Worm (Caenorhabditis elegans) whole organism, early embryonic: Measurements from ENCODE around the gene tre-3.

Experiments
- F13C5.2 ChIP-seq: sonication (generic microtip); optimal IDR thresholded peaks from 2 replicates; lab custom pipeline; 2017; ENCODE audit warnings: mild to moderate bottlenecking, missing genetic modification characterization, inconsistent platforms, missing compliant biosample characterization
- ama-1 ChIP-seq: fragments of 150-350 bp; optimal IDR thresholded peaks from 2 replicates; lab custom pipeline; 2014
- ceh-13 ChIP-seq: fragments of 200-800 bp; sonication (Bioruptor generic); optimal IDR thresholded peaks from 2 replicates; lab custom pipeline; 2018; ENCODE audit warnings: mild to moderate bottlenecking, missing genetic modification characterization, missing compliant biosample characterization
- hmg-4 ChIP-seq: fragments of 200-800 bp; sonication (Bioruptor generic); optimal IDR thresholded peaks from 2 replicates; lab custom pipeline; 2018; ENCODE audit warnings: mild to moderate bottlenecking, missing genetic modification characterization, missing compliant biosample characterization
- hnd-1 ChIP-seq: sonication (generic microtip); optimal IDR thresholded peaks from 2 replicates; lab custom pipeline; 2016; ENCODE audit warnings: missing genetic modification characterization, missing compliant biosample characterization
- pes-1 ChIP-seq: fragments of 200-800 bp; sonication (Bioruptor generic); IDR thresholded peaks from 2 replicates; pipeline ENCODE4 v1.3.6; 2022; ENCODE audit warnings: missing genetic modification reagents, missing genetic modification characterization, missing compliant biosample characterization
- tbx-37 ChIP-seq: fragments of 200-800 bp; sonication (Bioruptor generic); conservative IDR thresholded peaks from 2 replicates; pipeline ENCODE4 v1.3.6; 2022; ENCODE audit warnings: missing genetic modification reagents, missing genetic modification characterization, missing compliant biosample characterization

DNA sequence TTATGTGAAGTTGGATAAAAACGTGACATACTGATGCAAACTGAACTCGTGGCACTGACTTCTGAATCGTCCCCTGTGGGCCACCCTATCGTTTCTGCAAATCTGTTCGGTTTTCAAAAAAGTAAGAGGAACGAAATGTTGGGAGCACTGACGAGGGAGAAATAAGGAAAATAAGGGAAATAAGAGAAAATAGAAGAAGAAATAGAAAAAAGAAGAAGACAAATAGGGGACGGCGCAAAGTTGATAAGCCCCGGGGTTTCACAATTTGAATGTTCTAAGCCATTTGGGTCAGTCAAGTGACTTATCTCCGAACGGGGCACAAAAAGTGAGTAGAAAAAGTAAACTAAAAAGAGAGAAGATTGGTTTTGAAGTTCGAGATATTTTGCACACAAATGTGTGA, 20.1 kb downstream of the tre-3 start, which contains the start of gene W05E10.5:
- no peak for TF ChIP-seq ama-1 (lab: Kevin White, UChicago)
- TF ChIP-seq hnd-1 (tag; lab: Kevin White, UChicago), result no peak
- TF ChIP-seq tbx-37 (GFP tag; lab: Robert Waterston, UW), result no peak
- no peak for TF ChIP-seq F13C5.2
- no peak for TF ChIP-seq pes-1
- no peak for TF ChIP-seq ceh-13 (GFP tag; lab: Kevin White, UChicago)
- no peak for TF ChIP-seq hmg-4 (GFP tag; lab: Kevin White, UChicago)
